Worm (Caenorhabditis elegans) whole organism, young adult: ENCODE data around the gene glb-16.

ENCODE experiments used
- F23B12.7 ChIP-seq: sonication (generic microtip); optimal IDR thresholded peaks from 2 replicates; lab custom pipeline; 2017; ENCODE audit warnings: missing genetic modification characterization, mild to moderate bottlenecking, missing compliant biosample characterization, antibody characterized with exemption, moderate library complexity; ENCODE audit not compliant: insufficient read depth
- F57C9.4 ChIP-seq: sonication (generic microtip); optimal IDR thresholded peaks from 2 replicates; lab custom pipeline; 2017; ENCODE audit warnings: mild to moderate bottlenecking, missing genetic modification characterization, missing compliant biosample characterization
- ama-1 ChIP-seq, 3 experiments: fragments of 150-350 bp in 1 of 3; sonication (generic microtip) in 2 of 3; optimal IDR thresholded peaks; 2 replicates each; lab custom pipeline; 2014 to 2018; ENCODE audit warnings: missing biosample characterization in 2 of 3, missing genetic modification characterization in 2 of 3, missing genetic modification reagents in 2 of 3
- bed-2 ChIP-seq: fragments of 200-800 bp; sonication (Bioruptor generic); IDR thresholded peaks from 2 replicates; pipeline ENCODE4 v1.3.6; 2022; ENCODE audit warnings: missing genetic modification reagents, missing genetic modification characterization, missing compliant biosample characterization
- ceh-100 ChIP-seq: fragments of 200-800 bp; sonication (Bioruptor generic); IDR thresholded peaks from 2 replicates; pipeline ENCODE4 v1.3.6; 2022; ENCODE audit warnings: missing genetic modification reagents, missing genetic modification characterization, missing compliant biosample characterization
- ceh-27 ChIP-seq: fragments of 200-800 bp; sonication (Bioruptor generic); optimal IDR thresholded peaks from 2 replicates; lab custom pipeline; 2018; ENCODE audit warnings: mild to moderate bottlenecking, missing genetic modification characterization, moderate library complexity, missing compliant biosample characterization
- egl-18 ChIP-seq: fragments of 200-800 bp; sonication (Bioruptor generic); IDR thresholded peaks from 2 replicates; pipeline ENCODE4 v1.3.6; 2022; ENCODE audit warnings: missing genetic modification reagents, missing genetic modification characterization, missing compliant biosample characterization
- gei-17 ChIP-seq: fragments of 200-800 bp; sonication (Bioruptor generic); optimal IDR thresholded peaks from 2 replicates; lab custom pipeline; 2018; ENCODE audit warnings: mild to moderate bottlenecking, missing genetic modification characterization, missing compliant biosample characterization
- pbrm-1 ChIP-seq: fragments of 200-800 bp; sonication (Bioruptor generic); IDR thresholded peaks from 2 replicates; pipeline ENCODE4 v1.3.6; 2022; ENCODE audit warnings: missing genetic modification reagents, missing genetic modification characterization, missing compliant biosample characterization
- snpc-3.4 ChIP-seq: sonication (generic microtip); optimal IDR thresholded peaks from 2 replicates; lab custom pipeline; 2017; ENCODE audit warnings: missing genetic modification characterization, mild to moderate bottlenecking, missing compliant biosample characterization, antibody characterized with exemption, moderate library complexity, missing genotype, missing genetic modification reagents
- sptf-2 ChIP-seq: fragments of 200-800 bp; sonication (Bioruptor generic); optimal IDR thresholded peaks from 2 replicates; lab custom pipeline; 2018; ENCODE audit warnings: mild to moderate bottlenecking, missing genetic modification characterization, missing compliant biosample characterization
- zfh-2 ChIP-seq: fragments of 200-800 bp; sonication (Bioruptor generic); conservative IDR thresholded peaks from 2 replicates; pipeline ENCODE4 v1.3.6; 2022; ENCODE audit warnings: missing genetic modification reagents, missing genetic modification characterization, missing compliant biosample characterization
- ztf-18 ChIP-seq: sonication (generic microtip); optimal IDR thresholded peaks from 2 replicates; lab custom pipeline; 2016; ENCODE audit warnings: missing genotype, mild to moderate bottlenecking, missing genetic modification characterization, missing compliant biosample characterization
- ztf-26 ChIP-seq: sonication (generic microtip); optimal IDR thresholded peaks from 2 replicates; lab custom pipeline; 2017; ENCODE audit warnings: missing genetic modification characterization, missing compliant biosample characterization

ce11 chrX:7578308-7578707, 38.4 kb upstream of the glb-16 start:
- no peak for TF ChIP-seq ama-1 (optimal IDR thresholded peaks at IDR 0.05; lab: Kevin White, UChicago)
- TF ChIP-seq ama-1 (GFP tag; optimal IDR thresholded peaks at IDR 0.05; lab: Kevin White, UChicago): no peak
- TF ChIP-seq F57C9.4 (tag; lab: Kevin White, UChicago): no peak
- no peak for TF ChIP-seq zfh-2 (GFP tag; lab: Robert Waterston, UW)
- TF ChIP-seq F23B12.7 (tag; lab: Kevin White, UChicago): no peak
- no peak for TF ChIP-seq ztf-18
- TF ChIP-seq ztf-26 (tag; lab: Kevin White, UChicago): no peak
- no peak for TF ChIP-seq ceh-100 (GFP tag; lab: Robert Waterston, UW)
- no peak for TF ChIP-seq pbrm-1 (GFP tag; lab: Robert Waterston, UW)
- TF ChIP-seq gei-17 (GFP tag; lab: Kevin White, UChicago): no peak
- no peak for TF ChIP-seq snpc-3.4
- no peak for TF ChIP-seq bed-2
- TF ChIP-seq sptf-2 (GFP tag; lab: Kevin White, UChicago): no peak
- TF ChIP-seq ceh-27 (GFP tag; lab: Kevin White, UChicago): no peak
- no peak for TF ChIP-seq egl-18
